Worm (Caenorhabditis elegans): Measurements from ENCODE around the gene F45G2.9.

DNA sequence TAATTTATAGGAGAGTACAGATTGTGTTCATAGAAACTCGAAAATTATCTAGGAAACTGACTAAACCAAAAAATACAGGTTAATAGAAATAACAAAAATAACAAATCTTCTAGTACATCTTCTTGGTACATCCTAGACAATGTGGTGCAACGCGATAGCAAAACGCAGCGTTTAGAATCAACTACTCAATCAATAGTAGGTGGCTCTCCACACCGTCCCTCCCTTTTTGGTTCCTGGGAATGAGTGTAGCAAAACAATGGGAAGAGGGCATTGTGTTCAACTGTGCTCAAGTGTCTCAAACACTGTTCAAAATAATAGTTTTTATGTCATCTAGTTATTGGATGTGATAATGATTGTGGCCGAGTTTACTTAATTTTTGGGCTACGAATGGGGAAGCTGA is 39.9 kb upstream of the F45G2.9 start, which contains the start of gene T27E9.6:
- TF ChIP-seq lin-15B (tag; optimal IDR thresholded peaks at IDR 0.05) (no peak), ztf-11 (tag; optimal IDR thresholded peaks at IDR 0.05) (no peak), C34B4.2 (tag; optimal IDR thresholded peaks at IDR 0.05) (no peak), lin-39 (tag; optimal IDR thresholded peaks at IDR 0.05) (no peak), snu-23 (GFP tag; optimal IDR thresholded peaks at IDR 0.05) (no peak)

All from whole organism, L1 larva.